Fruit fly (Drosophila melanogaster): ENCODE data around the gene ush.

The ush gene

dm6 chr2L:522752-523151 is 46.7 kb downstream of the ush start (continued):
- TF ChIP-seq vnd (GFP tag; IDR thresholded peaks at IDR 0.05; ENCODE audit: partially characterized antibody) (no peak), pum (GFP tag; optimal IDR thresholded peaks at IDR 0.05) (peak; percentile 45), wek (GFP tag; optimal IDR thresholded peaks at IDR 0.05) (no peak), Dp (GFP tag; optimal IDR thresholded peaks at IDR 0.05) (no peak), caup (GFP tag; optimal IDR thresholded peaks at IDR 0.05; ENCODE audit: severe bottlenecking) (peak; percentile 5), dmrt99B (tag; optimal IDR thresholded peaks at IDR 0.05) (peak; percentile 70), bab2 (GFP tag; optimal IDR thresholded peaks at IDR 0.05) (peak; percentile 31), Kr (GFP tag; optimal IDR thresholded peaks at IDR 0.05) (no peak), BtbVII (GFP tag; optimal IDR thresholded peaks at IDR 0.05) (no peak), scrt (GFP tag; optimal IDR thresholded peaks at IDR 0.05) (no peak), cas (GFP tag; IDR thresholded peaks at IDR 0.05) (no peak), sim (GFP tag; IDR thresholded peaks at IDR 0.05) (peak; percentile 74), CG1602 (GFP tag; optimal IDR thresholded peaks at IDR 0.05) (peak; percentile 44), CG6791 (GFP tag; IDR thresholded peaks at IDR 0.05; ENCODE audit: partially characterized antibody) (no peak), Doc3 (GFP tag; IDR thresholded peaks at IDR 0.05; ENCODE audit: partially characterized antibody) (no peak), sc (optimal IDR thresholded peaks at IDR 0.05) (no peak), sc (GFP tag; optimal IDR thresholded peaks at IDR 0.05) (no peak), CG10321 (GFP tag; IDR thresholded peaks at IDR 0.05) (no peak), dmrt11E (tag; optimal IDR thresholded peaks at IDR 0.05) (peak; percentile 82), bsh (GFP tag; optimal IDR thresholded peaks at IDR 0.05) (peak in 1 of 2 experiments; percentile 79), CG14050 (GFP tag; IDR thresholded peaks at IDR 0.05) (0 out of 3 replicates have a peak, but pooled peaks have one; percentile 29), seq (GFP tag; IDR thresholded peaks at IDR 0.05) (0 out of 2 replicates have a peak, but pooled peaks have one; percentile 29), CG14710 (tag; optimal IDR thresholded peaks at IDR 0.05) (peak; percentile 45), gfzf (GFP tag; optimal IDR thresholded peaks at IDR 0.05) (no peak), CG2712 (tag; optimal IDR thresholded peaks at IDR 0.05) (peak; percentile 71), pho (GFP tag; optimal IDR thresholded peaks at IDR 0.05) (no peak), CG10267 (tag; optimal IDR thresholded peaks at IDR 0.05) (peak; percentile 55), CG13123 (GFP tag; optimal IDR thresholded peaks at IDR 0.05) (no peak), CG7928 (GFP tag; optimal IDR thresholded peaks at IDR 0.05) (no peak), zf30C (GFP tag; optimal IDR thresholded peaks at IDR 0.05) (peak; percentile 40), CG16813 (GFP tag; IDR thresholded peaks at IDR 0.05; ENCODE audit: partially characterized antibody) (no peak), NfI (GFP tag; optimal IDR thresholded peaks at IDR 0.05) (no peak), CG13775 (GFP tag; optimal IDR thresholded peaks at IDR 0.05) (peak; percentile 44), CG11560 (tag; IDR thresholded peaks at IDR 0.05) (no peak), CG8924 (tag; optimal IDR thresholded peaks at IDR 0.05) (no peak), ato (GFP tag; IDR thresholded peaks at IDR 0.05; ENCODE audit: partially characterized antibody) (no peak), CG16779 (GFP tag; IDR thresholded peaks at IDR 0.05) (no peak), CG6272 (GFP tag; IDR thresholded peaks at IDR 0.05) (peak; percentile 68), az2 (GFP tag; optimal IDR thresholded peaks at IDR 0.05) (peak; percentile 64), sqz (GFP tag; optimal IDR thresholded peaks at IDR 0.05) (no peak), Taf1 (GFP tag; IDR thresholded peaks at IDR 0.05) (no peak), HLH3B (GFP tag; IDR thresholded peaks at IDR 0.05) (peak; percentile 48; the same call in 1 of the 2 replicates), CG9727 (GFP tag; optimal IDR thresholded peaks at IDR 0.05) (peak; percentile 47), prd (optimal IDR thresholded peaks at IDR 0.05) (no peak), prd (GFP tag; IDR thresholded peaks at IDR 0.05) (peak; percentile 66; the same call in 2 of the 3 replicates), lola (GFP tag; optimal IDR thresholded peaks at IDR 0.05) (peak in 1 of 3 experiments; percentile 66), CG12744 (GFP tag; optimal IDR thresholded peaks at IDR 0.05) (no peak), bowl (GFP tag; IDR thresholded peaks at IDR 0.05) (no peak), dysf (GFP tag; IDR thresholded peaks at IDR 0.05) (peak; percentile 40; the same call in 1 of the 3 replicates), CG10274 (GFP tag; optimal IDR thresholded peaks at IDR 0.05) (peak; percentile 8)

All from whole organism, embryonic.